Worm (Caenorhabditis elegans) whole organism, L1 larva: ENCODE data around the gene cup-5.

ENCODE experiments used
- ceh-82 ChIP-seq, 3 experiments: fragments of 150-350 bp in 1 of 3; sonication (generic microtip) in 2 of 3; optimal IDR thresholded peaks; 2 replicates each; lab custom pipeline; 2014 to 2017; ENCODE audit warnings: missing biosample characterization in 3 of 3, missing genetic modification characterization in 3 of 3
- egl-13 ChIP-seq: sonication (generic microtip); optimal IDR thresholded peaks from 2 replicates; lab custom pipeline; 2016; ENCODE audit warnings: missing genotype, missing genetic modification reagents, missing genetic modification characterization, missing compliant biosample characterization
- fkh-10 ChIP-seq: sonication (generic microtip); optimal IDR thresholded peaks from 2 replicates; lab custom pipeline; 2017; ENCODE audit warnings: missing biosample characterization, missing genetic modification reagents, missing genetic modification characterization
- fkh-4 ChIP-seq: sonication (generic microtip); optimal IDR thresholded peaks from 2 replicates; lab custom pipeline; 2016; ENCODE audit warnings: missing compliant biosample characterization, missing genetic modification characterization, borderline replicate concordance
- fos-1 ChIP-seq: fragments of 150-350 bp; optimal IDR thresholded peaks from 2 replicates; lab custom pipeline; 2014; ENCODE audit warnings: missing biosample characterization, missing genetic modification characterization
- mdl-1 ChIP-seq, 2 experiments: fragments of 150-350 bp; optimal IDR thresholded peaks; 2 replicates each; lab custom pipeline; 2014 to 2017; ENCODE audit warnings: missing biosample characterization in 2 of 2, missing genetic modification characterization in 2 of 2, inconsistent platforms in 1 of 2
- unc-86 ChIP-seq: sonication (generic microtip); optimal IDR thresholded peaks from 2 replicates; lab custom pipeline; 2016; ENCODE audit warnings: missing genetic modification characterization, missing compliant biosample characterization
- ztf-11 ChIP-seq, 2 experiments: sonication (generic microtip); optimal IDR thresholded peaks; 2 replicates each; lab custom pipeline; 2016 to 2017; ENCODE audit warnings: missing genetic modification characterization in 2 of 2, missing biosample characterization in 1 of 2, missing compliant biosample characterization in 1 of 2

ce11 chrIII:7608223-7608622 is 24.2 kb downstream of the cup-5 start, which contains the start of gene T04A6.3:
- TF ChIP-seq fkh-10 (no peak), ztf-11 (tag; optimal IDR thresholded peaks at IDR 0.05; lab: Kevin White, UChicago) (no peak), mdl-1 (tag; optimal IDR thresholded peaks at IDR 0.05; lab: Kevin White, UChicago) (no peak), fos-1 (tag; lab: Kevin White, UChicago) (no peak), fkh-4 (no peak), ceh-82 (tag; optimal IDR thresholded peaks at IDR 0.05; lab: Kevin White, UChicago) (no peak), egl-13 (no peak), unc-86 (no peak)
